Worm (Caenorhabditis elegans) whole organism, L2 larva: ENCODE measurements around the gene F54D5.7.

ENCODE experiments used
- ceh-82 ChIP-seq: fragments of 150-350 bp; optimal IDR thresholded peaks from 2 replicates; lab custom pipeline; 2014; ENCODE audit warnings: missing biosample characterization, missing genetic modification characterization
- elt-1 ChIP-seq: fragments of 150-350 bp; optimal IDR thresholded peaks from 2 replicates; lab custom pipeline; 2014; ENCODE audit warnings: missing biosample characterization, missing genetic modification characterization
- lsy-2 ChIP-seq, 2 experiments: fragments of 150-350 bp in 1 of 2; sonication (generic microtip) in 1 of 2; optimal IDR thresholded peaks; 2 replicates each; lab custom pipeline; 2014 to 2017; ENCODE audit warnings: missing biosample characterization in 2 of 2, missing genetic modification characterization in 2 of 2
- mdl-1 ChIP-seq, 2 experiments: fragments of 150-350 bp in 1 of 2; sonication (generic microtip) in 1 of 2; optimal IDR thresholded peaks; 2 replicates each; lab custom pipeline; 2017; ENCODE audit warnings: missing biosample characterization in 2 of 2, missing genetic modification characterization in 2 of 2
- nhr-12 ChIP-seq: fragments of 150-350 bp; optimal IDR thresholded peaks from 2 replicates; lab custom pipeline; 2014; ENCODE audit warnings: missing biosample characterization, missing genetic modification characterization
- nhr-25 ChIP-seq: fragments of 150-350 bp; sonication (generic microtip); optimal IDR thresholded peaks from 3 replicates; lab custom pipeline; 2014; ENCODE audit warnings: missing biosample characterization, missing genetic modification characterization
- nhr-77 ChIP-seq: fragments of 150-350 bp; optimal IDR thresholded peaks from 2 replicates; lab custom pipeline; 2014; ENCODE audit warnings: missing biosample characterization, missing genetic modification characterization
- snpc-4 ChIP-seq: fragments of 150-350 bp; optimal IDR thresholded peaks from 2 replicates; lab custom pipeline; 2014; ENCODE audit warnings: missing biosample characterization, missing genetic modification characterization
- unc-39 ChIP-seq: fragments of 150-350 bp; optimal IDR thresholded peaks from 2 replicates; lab custom pipeline; 2014; ENCODE audit warnings: missing biosample characterization, missing genetic modification characterization
- unc-62 ChIP-seq: fragments of 150-350 bp; optimal IDR thresholded peaks from 2 replicates; lab custom pipeline; 2014; ENCODE audit warnings: missing biosample characterization, missing genetic modification reagents, missing genetic modification characterization

- TF ChIP-seq ceh-82 = no peak
- TF ChIP-seq nhr-77 (tag; lab: Kevin White, UChicago) = no peak
- TF ChIP-seq lsy-2 (tag; optimal IDR thresholded peaks at IDR 0.05; lab: Kevin White, UChicago) = no peak
- TF ChIP-seq snpc-4 = no peak
- no peak for TF ChIP-seq nhr-25
- TF ChIP-seq nhr-12 (tag; lab: Kevin White, UChicago) = no peak
- no peak for TF ChIP-seq mdl-1 (tag; optimal IDR thresholded peaks at IDR 0.05; lab: Kevin White, UChicago)
- TF ChIP-seq unc-62 = no peak
- no peak for TF ChIP-seq elt-1 (tag; lab: Kevin White, UChicago)
- no peak for TF ChIP-seq unc-39
Observed at ce11 chrII:11514775-11515174, 32.5 kb upstream of the F54D5.7 start, which contains the start of gene srh-44.
